Fruit fly (Drosophila melanogaster) whole organism, wandering third instar larva: ENCODE results near the gene kek1.

Experiments
- CG9705 ChIP-seq: fragments of 200-800 bp; sonication (Bioruptor generic); optimal IDR thresholded peaks from 2 replicates; lab custom pipeline; 2018; ENCODE audit warnings: missing biosample characterization, mild to moderate bottlenecking, missing genetic modification characterization
- CrebA ChIP-seq: fragments of 200-800 bp; sonication (Bioruptor generic); optimal IDR thresholded peaks from 2 replicates; lab custom pipeline; 2016; ENCODE audit warnings: missing biosample characterization, mild to moderate bottlenecking, missing genetic modification characterization, borderline replicate concordance
- Dif ChIP-seq: fragments of 200-275, 200-300 bp; sonication (Bioruptor generic); optimal IDR thresholded peaks from 2 replicates; lab custom pipeline; 2018; ENCODE audit warnings: missing biosample characterization, missing genetic modification characterization; ENCODE audit not compliant: partially characterized antibody
- GATAd ChIP-seq: sonication (Bioruptor generic); optimal IDR thresholded peaks from 2 replicates; lab custom pipeline; 2016; ENCODE audit warnings: missing biosample characterization, missing genetic modification characterization
- HLH106 ChIP-seq: fragments of 200-800 bp; optimal IDR thresholded peaks from 3 replicates; lab custom pipeline; 2019; ENCODE audit warnings: missing biosample characterization, mild to moderate bottlenecking, missing genetic modification characterization, moderate library complexity
- Hnf4 ChIP-seq: fragments of 200-800 bp; sonication (Bioruptor generic); optimal IDR thresholded peaks from 2 replicates; lab custom pipeline; 2016; ENCODE audit warnings: missing biosample characterization, mild to moderate bottlenecking, missing genetic modification characterization
- Hr78 ChIP-seq: fragments of >200 bp; optimal IDR thresholded peaks from 2 replicates; lab custom pipeline; 2017; ENCODE audit warnings: missing biosample characterization, missing genetic modification characterization
- Hr83 ChIP-seq: fragments of 200-300 bp; sonication (Bioruptor generic); optimal IDR thresholded peaks from 2 replicates; lab custom pipeline; 2016; ENCODE audit warnings: missing biosample characterization, mild to moderate bottlenecking, missing genetic modification characterization, moderate library complexity; ENCODE audit not compliant: poor library complexity, severe bottlenecking
- Jra ChIP-seq: sonication (Bioruptor generic); optimal IDR thresholded peaks from 2 replicates; lab custom pipeline; 2016; ENCODE audit warnings: missing biosample characterization, missing genetic modification characterization
- Mio ChIP-seq: sonication (Bioruptor generic); optimal IDR thresholded peaks from 2 replicates; lab custom pipeline; 2016; ENCODE audit warnings: missing biosample characterization, missing genetic modification characterization
- Myc ChIP-seq: fragments of >200 bp; optimal IDR thresholded peaks from 2 replicates; lab custom pipeline; 2017
- OdsH ChIP-seq: fragments of 200-800 bp; sonication (Bioruptor generic); optimal IDR thresholded peaks from 2 replicates; lab custom pipeline; 2016; ENCODE audit warnings: missing biosample characterization, mild to moderate bottlenecking, missing genetic modification characterization
- Rel ChIP-seq, 2 experiments: fragments of 200-800 bp; sonication (Bioruptor generic) in 1 of 2; optimal IDR thresholded peaks; 2 replicates in 1 of 2; 3 replicates in 1 of 2; lab custom pipeline; 2016 to 2019; ENCODE audit warnings: mild to moderate bottlenecking in 2 of 2, missing biosample characterization in 2 of 2, missing genetic modification characterization in 2 of 2, moderate library complexity in 1 of 2
- Sp1 ChIP-seq: fragments of 200-800 bp; sonication (Bioruptor generic); optimal IDR thresholded peaks from 3 replicates; lab custom pipeline; 2019; ENCODE audit warnings: missing biosample characterization, mild to moderate bottlenecking, missing genetic modification characterization, moderate library complexity
- Vsx2 ChIP-seq: fragments of 200-300, 225-300 bp; sonication (Bioruptor generic); optimal IDR thresholded peaks from 2 replicates; lab custom pipeline; 2018; ENCODE audit warnings: missing biosample characterization, missing genetic modification characterization; ENCODE audit not compliant: partially characterized antibody
- br ChIP-seq: fragments of 200-800 bp; sonication (Bioruptor generic); optimal IDR thresholded peaks from 2 replicates; lab custom pipeline; 2016; ENCODE audit warnings: missing biosample characterization, missing genetic modification characterization
- brk ChIP-seq: fragments of 200-800 bp; sonication (Bioruptor generic); optimal IDR thresholded peaks from 2 replicates; lab custom pipeline; 2016; ENCODE audit warnings: missing biosample characterization, mild to moderate bottlenecking, missing genetic modification characterization
- ey ChIP-seq: fragments of 200-800 bp; sonication (Bioruptor generic); optimal IDR thresholded peaks from 2 replicates; lab custom pipeline; 2016; ENCODE audit warnings: missing biosample characterization, missing genetic modification characterization
- fru ChIP-seq: fragments of 200-800 bp; sonication (Bioruptor generic); optimal IDR thresholded peaks from 3 replicates; lab custom pipeline; 2016; ENCODE audit warnings: missing biosample characterization, mild to moderate bottlenecking, missing genetic modification characterization
- h ChIP-seq: fragments of 200-800 bp; sonication (Bioruptor generic); optimal IDR thresholded peaks from 3 replicates; lab custom pipeline; 2016; ENCODE audit warnings: missing biosample characterization, mild to moderate bottlenecking, missing genetic modification characterization
- jim ChIP-seq: fragments of 175-275, 200-325 bp; sonication (Bioruptor generic); optimal IDR thresholded peaks from 2 replicates; lab custom pipeline; 2016; ENCODE audit warnings: missing biosample characterization, mild to moderate bottlenecking, missing genetic modification characterization
- lola ChIP-seq: fragments of >200 bp; optimal IDR thresholded peaks from 2 replicates; lab custom pipeline; 2017; ENCODE audit warnings: missing biosample characterization, missing genetic modification characterization
- pan ChIP-seq: fragments of >200 bp; optimal IDR thresholded peaks from 2 replicates; lab custom pipeline; 2017
- psq ChIP-seq: fragments of 200-800 bp; sonication (Bioruptor generic); optimal IDR thresholded peaks from 3 replicates; lab custom pipeline; 2017; ENCODE audit warnings: missing biosample characterization, mild to moderate bottlenecking, missing genetic modification characterization, moderate library complexity
- sage ChIP-seq: fragments of 200-800 bp; sonication (Bioruptor generic); optimal IDR thresholded peaks from 2 replicates; lab custom pipeline; 2016; ENCODE audit warnings: missing biosample characterization, mild to moderate bottlenecking, missing genetic modification characterization
- sv ChIP-seq: fragments of 200-800 bp; sonication (Bioruptor generic); optimal IDR thresholded peaks from 3 replicates; lab custom pipeline; 2016; ENCODE audit warnings: missing biosample characterization, missing genetic modification characterization

kek1 gene

DNA sequence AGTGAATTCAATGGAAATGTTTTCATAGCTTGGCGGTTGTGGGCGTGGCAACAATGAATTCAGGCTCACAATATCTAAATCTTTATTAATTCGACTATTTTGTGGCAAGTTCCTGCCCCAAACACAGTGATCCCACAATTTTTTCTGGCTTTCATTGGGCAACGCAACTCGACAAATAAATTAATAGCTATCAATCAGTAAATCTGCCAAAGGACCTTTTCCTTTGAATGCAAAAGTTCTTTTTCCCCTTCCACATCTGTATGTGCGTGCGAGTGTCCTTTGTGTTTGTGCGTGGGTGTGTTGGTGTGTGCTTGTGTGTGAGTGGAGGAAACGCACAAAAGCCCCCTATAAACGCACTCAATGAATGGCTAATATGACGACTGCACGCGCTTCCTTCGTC, 42.0 kb downstream of the kek1 start:
- TF ChIP-seq ey (GFP tag; lab: Kevin White, UChicago) (no peak), OdsH (GFP tag; lab: Kevin White, UChicago) (no peak), lola (GFP tag; lab: Kevin White, UChicago) (no peak), Sp1 (GFP tag; lab: Kevin White, UChicago) (no peak), Rel (GFP tag; optimal IDR thresholded peaks at IDR 0.05; lab: Kevin White, UChicago) (no peak), Rel (tag; optimal IDR thresholded peaks at IDR 0.05; lab: Kevin White, UChicago) (no peak), CG9705 (GFP tag; lab: Kevin White, UChicago) (no peak), Hr78 (GFP tag; lab: Kevin White, UChicago) (no peak), sage (no peak), pan (lab: Kevin White, UChicago) (no peak), CrebA (GFP tag; lab: Kevin White, UChicago) (no peak), HLH106 (tag; lab: Kevin White, UChicago) (no peak), GATAd (GFP tag; lab: Kevin White, UChicago) (no peak), Mio (GFP tag; lab: Kevin White, UChicago) (no peak), Hr83 (GFP tag; lab: Kevin White, UChicago) (no peak), Hnf4 (GFP tag; lab: Kevin White, UChicago) (no peak), fru (GFP tag; lab: Kevin White, UChicago) (no peak), brk (GFP tag; lab: Kevin White, UChicago) (no peak), jim (GFP tag; lab: Kevin White, UChicago) (no peak)
- TF ChIP-seq, all 38 proteins: peak for 0

- TF ChIP-seq CG9705 (GFP tag; lab: Kevin White, UChicago) (no peak), Hr78 (GFP tag; lab: Kevin White, UChicago) (no peak), Vsx2 (GFP tag; lab: Kevin White, UChicago) (no peak), CrebA (GFP tag; lab: Kevin White, UChicago) (no peak), Myc (no peak), br (no peak), Dif (GFP tag; lab: Kevin White, UChicago) (no peak), psq (GFP tag; lab: Kevin White, UChicago) (no peak), Mio (GFP tag; lab: Kevin White, UChicago) (no peak), h (no peak), sv (GFP tag; lab: Kevin White, UChicago) (no peak), pan (lab: Kevin White, UChicago) (no peak), Jra (GFP tag; lab: Kevin White, UChicago) (no peak)
Measured at dm6 chr2L:12771812-12772211, 50.8 kb downstream of the kek1 start.
